Worm (Caenorhabditis elegans): ENCODE measurements around the gene gpd-2.

ce11 chrX:3112946-3113427, 1.5 kb downstream of the gpd-2 start, which contains the start of gene gpd-3:
- no peak for TF ChIP-seq pes-1 (GFP tag; IDR thresholded peaks at IDR 0.05)
- TF ChIP-seq ama-1 (optimal IDR thresholded peaks at IDR 0.05) = no peak
